Worm (Caenorhabditis elegans) whole organism, midembryonic: ENCODE results near the gene Y54G11A.9.

Experiments used
- T22C8.4 ChIP-seq: fragments of 200-800 bp; sonication (Bioruptor generic); IDR thresholded peaks from 2 replicates; pipeline ENCODE4 v1.3.6; 2022; ENCODE audit warnings: missing genetic modification characterization, missing compliant biosample characterization
- flt-1 ChIP-seq: fragments of 200-800 bp; sonication (Bioruptor generic); IDR thresholded peaks from 2 replicates; pipeline ENCODE4 v1.3.6; 2022; ENCODE audit warnings: missing genetic modification characterization, missing compliant biosample characterization
- ztf-23 ChIP-seq: fragments of 200-800 bp; sonication (Bioruptor generic); IDR thresholded peaks from 2 replicates; pipeline ENCODE4 v1.3.6; 2022; ENCODE audit warnings: missing genetic modification reagents, missing genetic modification characterization, missing compliant biosample characterization

DNA sequence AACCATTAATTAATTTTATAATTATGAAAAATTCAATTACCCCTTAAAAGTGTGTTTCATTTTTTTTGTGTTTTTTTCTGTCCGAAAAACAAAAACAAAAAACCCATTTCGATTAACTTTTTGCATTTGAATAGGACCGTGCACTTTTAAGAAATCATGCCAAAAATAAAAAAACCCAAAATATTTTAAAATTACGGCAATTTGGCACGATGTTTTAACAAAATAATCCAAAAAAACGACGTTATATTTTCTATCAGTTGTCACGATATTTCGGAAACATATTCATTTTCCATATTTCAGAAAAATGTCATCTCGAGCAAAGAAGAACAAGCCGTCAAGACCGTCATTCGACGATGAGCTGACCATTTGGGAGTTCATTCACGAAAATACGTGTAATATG, 15.5 kb upstream of the Y54G11A.9 start, which contains the start of gene tebp-1:
- TF ChIP-seq ztf-23 (GFP tag; lab: Robert Waterston, UW) (no peak), T22C8.4 (GFP tag; lab: Robert Waterston, UW) (no peak), flt-1 (GFP tag; lab: Robert Waterston, UW) (no peak)
